Fruit fly (Drosophila melanogaster) ovary, adult (tissue): ENCODE data around the gene CG43349.

Experiments
- CG17801 ChIP-seq: fragments of 200-800 bp; optimal IDR thresholded peaks from 2 replicates; lab custom pipeline; 2019; ENCODE audit warnings: missing biosample characterization, mild to moderate bottlenecking, missing genetic modification characterization, moderate library complexity; ENCODE audit not compliant: partially characterized antibody

CG43349 gene

DNA sequence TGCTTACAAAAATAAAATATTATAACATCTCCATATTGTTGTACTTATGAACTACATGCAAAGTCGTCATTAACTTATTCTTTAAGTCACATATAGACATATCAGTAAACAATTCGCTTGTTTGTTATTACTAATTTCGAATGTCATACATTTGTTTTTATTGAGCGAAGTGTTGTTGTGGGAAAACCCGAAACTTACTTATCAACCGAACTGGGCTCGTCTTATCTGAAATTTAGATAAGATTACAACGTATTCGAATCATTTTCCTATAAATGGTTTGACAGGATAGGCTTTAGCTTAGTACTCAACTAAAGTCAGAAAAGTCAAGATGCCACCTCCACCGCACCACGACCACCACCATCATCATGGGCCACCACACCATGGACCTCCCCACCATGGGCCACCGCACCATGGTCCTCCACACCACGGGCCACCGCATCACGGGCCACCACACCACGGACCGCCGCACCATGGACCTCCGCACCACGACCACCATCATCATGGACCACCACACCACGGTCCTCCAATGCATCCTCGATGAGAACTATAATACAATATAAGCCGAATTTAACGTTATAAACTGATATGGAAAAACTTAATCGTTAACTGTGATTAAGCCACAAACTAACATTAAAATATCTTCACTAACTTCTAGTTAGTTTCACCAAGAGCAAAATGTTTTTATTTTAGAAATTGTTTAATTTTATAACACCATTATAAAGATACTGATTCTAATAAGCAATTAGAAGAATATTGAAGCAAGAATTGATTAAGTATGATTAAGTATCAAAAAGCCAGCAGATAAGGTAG lies at the start of gene CG43349, which contains the start of gene CG5011:
TSS of gene CG43349 (plus strand) at position 294 of the 810 bp plus-strand sequence.
TSS of gene CG5011 (plus strand) at position 760 of the 810 bp plus-strand sequence.
- TF ChIP-seq CG17801 (GFP tag; lab: Kevin White, UChicago): no peak

dm6 chr2L:1150554-1150953 lies 49.5 kb upstream of the CG43349 start, which contains the start of the genes Tfb4 and Vps29:
TSS of gene Tfb4 (minus strand) at chr2L:1150677.
TSS of gene Vps29 (plus strand) at chr2L:1150766.
- peak; percentile 62 for TF ChIP-seq CG17801 (GFP tag; lab: Kevin White, UChicago)

DNA sequence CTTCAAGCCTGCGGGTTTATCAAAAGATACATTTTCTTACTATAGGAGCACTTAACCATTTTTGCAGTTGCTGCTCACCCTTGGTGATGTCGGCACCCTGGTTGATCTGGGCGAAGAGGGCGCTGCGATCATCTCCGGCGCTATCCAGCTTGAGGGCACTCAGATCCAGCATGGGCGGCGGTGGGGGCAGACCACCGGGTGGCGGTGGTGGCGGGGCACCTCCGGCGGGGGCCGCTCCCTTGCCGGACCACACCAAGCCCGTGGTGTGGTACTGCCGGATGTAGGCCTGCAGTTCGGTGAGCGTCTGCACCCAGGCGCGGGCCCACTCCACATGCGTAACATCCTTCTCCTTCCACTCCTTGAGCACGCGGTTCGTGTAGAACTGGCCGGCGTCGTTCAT lies 47.3 kb upstream of the CG43349 start:
- TF ChIP-seq CG17801 (GFP tag; lab: Kevin White, UChicago): no peak

dm6 chr2L:1156592-1157249 lies 43.3 kb upstream of the CG43349 start:
- no peak for TF ChIP-seq CG17801 (GFP tag; lab: Kevin White, UChicago)

dm6 chr2L:1157357-1157678 lies 42.7 kb upstream of the CG43349 start:
- TF ChIP-seq CG17801 (GFP tag; lab: Kevin White, UChicago): no peak

dm6 chr2L:1157679-1158518 lies 42.1 kb upstream of the CG43349 start, which contains the start of gene capt:
TSS of gene capt (minus strand) at chr2L:1158262.
- no peak for TF ChIP-seq CG17801 (GFP tag; lab: Kevin White, UChicago)

DNA sequence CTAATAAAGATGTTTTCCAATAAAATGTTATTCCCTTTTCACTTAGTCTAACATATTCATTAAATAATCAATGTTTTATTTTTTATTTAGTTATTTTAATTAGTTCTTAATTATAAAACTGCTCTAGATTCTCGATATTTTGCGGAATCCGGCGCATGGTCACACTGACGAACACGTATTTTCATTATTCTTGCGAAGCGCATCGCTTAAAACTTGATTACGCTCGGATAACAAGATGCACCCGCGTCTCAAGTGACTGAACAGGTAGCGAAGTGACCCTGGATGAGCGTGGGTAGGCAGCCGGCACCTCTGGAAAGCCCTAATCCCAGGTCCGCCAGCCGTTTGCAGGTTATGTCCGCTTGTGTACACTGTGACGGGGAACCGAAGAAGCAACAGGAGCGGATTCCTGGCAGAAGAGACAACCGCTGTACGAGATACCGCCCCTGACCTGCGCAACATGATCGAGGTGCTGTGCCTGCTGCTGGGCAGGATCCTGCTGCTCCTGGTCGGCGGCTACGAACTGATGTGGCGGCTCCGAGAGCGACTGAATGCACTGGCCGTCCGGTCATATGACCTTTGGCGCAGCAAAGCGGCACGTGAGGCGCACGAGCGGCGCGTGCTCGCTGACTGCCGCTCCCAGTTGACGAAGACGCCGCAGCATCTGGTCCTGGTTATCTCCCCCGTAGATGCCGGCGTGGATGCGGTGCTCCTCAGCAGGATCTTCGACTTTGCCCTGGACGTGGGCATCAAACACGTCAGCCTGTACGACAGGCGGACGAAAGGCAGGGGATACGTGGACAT lies 41.3 kb upstream of the CG43349 start, which contains the start of gene Tango14:
TSS of gene Tango14 (plus strand) at position 143 of the 801 bp plus-strand sequence.
- no peak for TF ChIP-seq CG17801 (GFP tag; lab: Kevin White, UChicago)

DNA sequence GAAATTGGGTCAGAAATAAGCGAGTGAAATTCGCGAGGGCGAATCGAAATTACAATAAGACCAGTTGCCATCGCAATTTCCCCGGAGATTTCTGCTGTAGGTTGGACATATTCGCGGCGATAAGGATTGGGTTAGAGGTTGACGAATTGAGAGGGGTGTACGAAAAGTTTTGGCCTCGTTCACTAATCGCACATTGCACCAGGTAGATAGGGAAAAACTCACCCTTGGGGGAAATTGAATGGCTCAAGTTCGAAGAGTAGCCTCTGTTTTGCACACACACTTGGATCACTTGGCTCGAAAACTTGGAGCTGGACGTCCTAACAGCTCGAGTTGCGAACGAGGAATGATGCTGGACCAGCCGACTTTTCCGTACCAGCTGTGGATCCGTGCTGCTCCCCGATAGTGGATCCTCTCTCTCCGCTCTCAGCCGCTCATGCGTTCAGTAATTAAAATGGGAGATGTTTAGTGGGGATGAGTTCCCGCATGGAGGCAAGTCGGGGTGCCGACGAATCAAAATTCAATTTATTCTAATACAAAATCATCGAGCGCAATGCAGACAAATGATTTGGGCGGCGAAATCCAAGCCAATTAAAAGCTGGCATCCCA lies 36.4 kb upstream of the CG43349 start, which contains the start of gene CG5080:
TSS of gene CG5080 (minus strand) at position 349 of the 606 bp plus-strand sequence.
- no peak for TF ChIP-seq CG17801 (GFP tag; lab: Kevin White, UChicago)

DNA sequence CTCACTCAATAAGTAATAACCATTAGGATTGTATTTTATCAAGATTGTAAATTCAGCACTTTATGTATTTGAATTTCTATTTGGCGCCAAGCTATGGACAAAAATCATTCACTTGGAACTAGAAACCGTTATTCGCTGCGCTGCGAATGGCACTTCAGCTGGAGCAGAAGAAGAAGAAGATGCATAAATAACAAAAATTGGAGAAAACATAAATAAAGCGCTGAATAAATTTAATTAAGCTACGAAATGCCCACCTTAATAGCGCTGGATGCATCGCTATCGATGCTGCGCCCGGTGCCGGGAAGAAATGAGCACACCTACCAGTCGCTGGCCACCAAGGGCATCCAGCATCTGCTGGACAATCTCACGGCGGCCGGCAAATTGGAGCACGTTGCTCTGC lies 35.7 kb upstream of the CG43349 start, which contains the start of gene IntS14:
TSS of gene IntS14 (plus strand) at position 150 of the 400 bp plus-strand sequence.
- TF ChIP-seq CG17801 (GFP tag; lab: Kevin White, UChicago): peak; percentile 2

- no peak for TF ChIP-seq CG17801 (GFP tag; lab: Kevin White, UChicago)
Observed at dm6 chr2L:1166326-1166725, 33.7 kb upstream of the CG43349 start, which contains the start of gene CG14341. TSS of gene CG14341 (plus strand) at chr2L:1166506.

DNA sequence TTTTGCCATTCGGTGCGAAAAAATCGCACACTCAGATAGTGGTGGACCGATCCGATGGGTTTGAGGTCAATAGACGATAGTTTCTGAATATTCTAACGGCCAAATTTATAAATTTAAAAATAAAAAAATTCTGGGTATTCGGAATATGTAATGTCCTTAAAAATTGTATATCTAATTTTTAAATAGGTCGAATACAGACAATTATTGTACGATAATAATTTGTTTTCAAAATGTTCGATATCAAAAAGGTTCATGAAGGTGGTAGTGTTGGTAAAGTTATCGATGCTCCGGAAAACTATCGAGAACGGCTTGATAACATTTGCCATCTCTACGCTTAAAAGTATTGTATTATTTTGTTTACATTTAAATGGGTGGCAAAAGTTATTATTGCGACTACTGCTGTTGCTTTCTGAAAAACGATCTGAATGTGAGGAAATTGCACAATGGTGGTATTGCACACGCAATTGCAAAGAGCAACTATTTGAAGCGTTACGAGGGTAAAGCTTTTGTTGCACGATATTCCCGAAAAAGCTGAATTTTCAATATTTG lies 30.1 kb upstream of the CG43349 start, which contains the start of the genes CG31922 and Plap:
TSS of gene CG31922 (plus strand) at position 315 of the 549 bp plus-strand sequence.
TSS of gene Plap (minus strand) at position 499 of the 549 bp plus-strand sequence.
- TF ChIP-seq CG17801 (GFP tag; lab: Kevin White, UChicago): peak; percentile 69

- peak; percentile 50 for TF ChIP-seq CG17801 (GFP tag; lab: Kevin White, UChicago)
Observed at dm6 chr2L:1172704-1173107, 27.3 kb upstream of the CG43349 start, which contains the start of the genes Charon and CG4887. TSS of gene Charon (minus strand) at chr2L:1172805. TSS of gene CG4887 (plus strand) at chr2L:1173009.

DNA sequence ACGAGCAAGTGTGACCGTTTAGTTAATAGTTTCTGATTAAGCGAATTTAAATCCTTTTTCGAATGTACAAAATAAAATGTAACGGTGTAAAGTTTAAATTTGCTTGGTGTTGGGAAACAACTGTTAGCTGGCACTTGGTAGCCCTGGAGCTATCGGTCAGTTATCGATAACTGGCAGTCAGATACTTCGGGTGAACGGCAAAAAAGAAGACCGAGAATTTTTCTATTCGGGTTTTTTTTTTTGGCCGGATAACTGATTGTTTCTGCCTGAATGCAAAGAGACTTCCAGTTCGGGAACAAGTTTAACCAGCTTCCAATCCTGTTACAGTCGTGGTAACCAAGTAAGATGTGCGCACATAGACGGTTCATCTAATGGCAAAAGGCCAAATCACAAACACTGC lies 22.5 kb upstream of the CG43349 start, which contains the start of gene CG4896:
TSS of gene CG4896 (plus strand) at position 169 of the 400 bp plus-strand sequence.
- peak; percentile 2 for TF ChIP-seq CG17801 (GFP tag; lab: Kevin White, UChicago)
